Fruit fly (Drosophila melanogaster) whole organism, embryonic: Measurements from ENCODE around the gene CG32845.

Experiments
- Abd-B ChIP-seq: fragments of 200-800 bp; sonication (Bioruptor generic); optimal IDR thresholded peaks from 2 replicates; lab custom pipeline; 2018; ENCODE audit warnings: missing biosample characterization, mild to moderate bottlenecking, missing genetic modification characterization, moderate library complexity
- Atf6 ChIP-seq: fragments of 200-800 bp; sonication (Bioruptor generic); IDR thresholded peaks from 2 replicates; pipeline ENCODE4 v1.3.6; 2022; ENCODE audit warnings: missing biosample characterization, missing genetic modification characterization
- CG10366 ChIP-seq: fragments of 200-800 bp; sonication (Bioruptor generic); IDR thresholded peaks from 2 replicates; pipeline ENCODE4 v1.3.6; 2022; ENCODE audit warnings: missing biosample characterization, missing genetic modification characterization
- CG10462 ChIP-seq: fragments of 200-800 bp; sonication (Bioruptor generic); optimal IDR thresholded peaks from 2 replicates; lab custom pipeline; 2016; ENCODE audit warnings: missing biosample characterization, missing genetic modification characterization
- CG11456 ChIP-seq: fragments of 200-800 bp; sonication (Bioruptor generic); IDR thresholded peaks from 3 replicates; pipeline ENCODE4 v1.3.6; 2022; ENCODE audit warnings: missing biosample characterization, missing genetic modification characterization
- CG12104 ChIP-seq: fragments of 200-800 bp; sonication (Bioruptor generic); optimal IDR thresholded peaks from 3 replicates; lab custom pipeline; 2016; ENCODE audit warnings: missing biosample characterization, missing genetic modification characterization
- CG12219 ChIP-seq: fragments of 200-800 bp; sonication (Bioruptor generic); optimal IDR thresholded peaks from 3 replicates; lab custom pipeline; 2018; ENCODE audit warnings: missing biosample characterization, mild to moderate bottlenecking, missing genetic modification characterization
- CG14667 ChIP-seq: fragments of 200-800 bp; sonication (Bioruptor generic); IDR thresholded peaks from 2 replicates; pipeline ENCODE4 v1.3.6; 2022; ENCODE audit warnings: missing biosample characterization, missing genetic modification characterization
- CG15514 ChIP-seq: fragments of 200-800 bp; sonication (Bioruptor generic); optimal IDR thresholded peaks from 3 replicates; lab custom pipeline; 2017; ENCODE audit warnings: missing biosample characterization, missing genetic modification characterization, mild to moderate bottlenecking, moderate library complexity, missing genetic modification reagents
- CG17912 ChIP-seq: fragments of 200-800 bp; sonication (Bioruptor generic); optimal IDR thresholded peaks from 2 replicates; lab custom pipeline; 2018; ENCODE audit warnings: missing biosample characterization, mild to moderate bottlenecking, missing genetic modification characterization
- CG18599 ChIP-seq: fragments of 200-800 bp; sonication (Bioruptor generic); optimal IDR thresholded peaks from 3 replicates; lab custom pipeline; 2017; ENCODE audit warnings: missing biosample characterization, missing genetic modification characterization, mild to moderate bottlenecking, moderate library complexity, missing genetic modification reagents
- CG3407 ChIP-seq: fragments of 200-800 bp; sonication (Bioruptor generic); optimal IDR thresholded peaks from 2 replicates; lab custom pipeline; 2018; ENCODE audit warnings: missing biosample characterization, mild to moderate bottlenecking, missing genetic modification characterization
- CG34376 ChIP-seq: fragments of 200-800 bp; sonication (Bioruptor generic); optimal IDR thresholded peaks from 2 replicates; lab custom pipeline; 2018; ENCODE audit warnings: missing biosample characterization, mild to moderate bottlenecking, missing genetic modification characterization
- CG7357 ChIP-seq: fragments of 200-800 bp; sonication (Bioruptor generic); IDR thresholded peaks from 3 replicates; pipeline ENCODE4 v1.3.6; 2022; ENCODE audit warnings: missing biosample characterization, missing genetic modification characterization
- Chrac-16 ChIP-seq: fragments of 200-800 bp; sonication (Bioruptor generic); optimal IDR thresholded peaks from 3 replicates; lab custom pipeline; 2016; ENCODE audit warnings: missing biosample characterization, missing genetic modification characterization
- Dbx ChIP-seq: fragments of 200-800 bp; sonication (Bioruptor generic); IDR thresholded peaks from 3 replicates; pipeline ENCODE4 v1.3.6; 2022; ENCODE audit warnings: missing biosample characterization, missing genetic modification characterization
- Ets97D ChIP-seq: fragments of 200-800 bp; sonication (Bioruptor generic); optimal IDR thresholded peaks from 3 replicates; lab custom pipeline; 2016; ENCODE audit warnings: missing biosample characterization, missing genetic modification characterization
- Fer1 ChIP-seq: fragments of 200-800 bp; sonication (Bioruptor generic); optimal IDR thresholded peaks from 2 replicates; lab custom pipeline; 2017; ENCODE audit warnings: missing biosample characterization, mild to moderate bottlenecking, missing genetic modification characterization
- Fer2 ChIP-seq: fragments of 200-800 bp; sonication (Bioruptor generic); optimal IDR thresholded peaks from 2 replicates; lab custom pipeline; 2018; ENCODE audit warnings: missing biosample characterization, mild to moderate bottlenecking, missing genetic modification characterization, moderate library complexity
- Gsc ChIP-seq: fragments of 200-800 bp; sonication (Bioruptor generic); IDR thresholded peaks from 2 replicates; pipeline ENCODE4 v1.3.6; 2022; ENCODE audit warnings: missing biosample characterization, missing genetic modification characterization
- Hr78 ChIP-seq, 2 experiments: fragments of 200-800 bp in 1 of 2; fragments of >200 bp in 1 of 2; sonication (Bioruptor generic) in 1 of 2; optimal IDR thresholded peaks; 2 replicates each; lab custom pipeline; 2017 to 2019; ENCODE audit warnings: missing biosample characterization in 2 of 2, missing genetic modification characterization in 2 of 2, mild to moderate bottlenecking in 1 of 2, moderate library complexity in 1 of 2
- Lhr ChIP-seq: fragments of 200-800 bp; sonication (Bioruptor generic); optimal IDR thresholded peaks from 3 replicates; lab custom pipeline; 2017; ENCODE audit warnings: mild to moderate bottlenecking, missing biosample characterization, missing genetic modification reagents, missing genetic modification characterization
- Nf-YC ChIP-seq: fragments of 200-800 bp; optimal IDR thresholded peaks from 3 replicates; lab custom pipeline; 2019; ENCODE audit warnings: missing biosample characterization, mild to moderate bottlenecking, missing genetic modification characterization, moderate library complexity
- Opbp ChIP-seq: fragments of 200-800 bp; sonication (Bioruptor generic); IDR thresholded peaks from 3 replicates; pipeline ENCODE4 v1.3.6; 2022; ENCODE audit warnings: missing biosample characterization, missing genetic modification characterization; ENCODE audit not compliant: partially characterized antibody
- Spps ChIP-seq: fragments of 200-800 bp; sonication (Bioruptor generic); optimal IDR thresholded peaks from 2 replicates; lab custom pipeline; 2018; ENCODE audit warnings: missing biosample characterization, mild to moderate bottlenecking, missing genetic modification characterization
- bcd ChIP-seq: fragments of 200-800 bp; sonication (Bioruptor generic); optimal IDR thresholded peaks from 2 replicates; lab custom pipeline; 2017; ENCODE audit warnings: missing biosample characterization, mild to moderate bottlenecking, missing genetic modification characterization
- bsh ChIP-seq, 2 experiments: fragments of 200-800 bp; sonication (Bioruptor generic); optimal IDR thresholded peaks; 2 replicates each; lab custom pipeline; 2017 to 2018; ENCODE audit warnings: mild to moderate bottlenecking in 2 of 2, missing biosample characterization in 2 of 2, missing genetic modification characterization in 2 of 2, moderate library complexity in 1 of 2
- cas ChIP-seq: fragments of 200-800 bp; sonication (Bioruptor generic); IDR thresholded peaks from 2 replicates; pipeline ENCODE4 v1.3.6; 2022; ENCODE audit warnings: missing biosample characterization, missing genetic modification characterization
- chif ChIP-seq, 2 experiments: fragments of 200-800 bp; sonication (Bioruptor generic); optimal IDR thresholded peaks; 3 replicates each; lab custom pipeline; 2016; ENCODE audit warnings: missing biosample characterization in 2 of 2, missing genetic modification characterization in 2 of 2
- ci ChIP-seq: fragments of 200-800 bp; sonication (Bioruptor generic); IDR thresholded peaks from 3 replicates; pipeline ENCODE4 v1.3.6; 2022; ENCODE audit warnings: missing biosample characterization, missing genetic modification characterization
- danr ChIP-seq: fragments of 200-800 bp; sonication (Bioruptor generic); IDR thresholded peaks from 2 replicates; pipeline ENCODE4 v1.3.6; 2022; ENCODE audit warnings: missing biosample characterization, missing genetic modification characterization
- h ChIP-seq: fragments of >200 bp; optimal IDR thresholded peaks from 2 replicates; lab custom pipeline; 2017
- kah ChIP-seq: fragments of 200-800 bp; sonication (Bioruptor generic); optimal IDR thresholded peaks from 2 replicates; lab custom pipeline; 2018; ENCODE audit warnings: missing biosample characterization, mild to moderate bottlenecking, missing genetic modification characterization
- lov ChIP-seq, 2 experiments: fragments of 200-800 bp in 1 of 2; fragments of >200 bp in 1 of 2; sonication (Bioruptor generic) in 1 of 2; IDR thresholded peaks in 1 of 2; optimal IDR thresholded peaks in 1 of 2; 2 replicates in 1 of 2; 3 replicates in 1 of 2; pipeline versions ENCODE4 v1.3.6 to Lab custom; 2017 to 2022; ENCODE audit warnings: missing biosample characterization in 1 of 2, missing genetic modification characterization in 1 of 2
- mld ChIP-seq: fragments of 200-800 bp; sonication (Bioruptor generic); IDR thresholded peaks from 3 replicates; pipeline ENCODE4 v1.3.6; 2022; ENCODE audit warnings: missing biosample characterization, missing genetic modification characterization; ENCODE audit not compliant: partially characterized antibody
- onecut ChIP-seq: fragments of 200-800 bp; sonication (Bioruptor generic); IDR thresholded peaks from 2 replicates; pipeline ENCODE4 v1.3.6; 2022; ENCODE audit warnings: missing biosample characterization, missing genetic modification characterization
- pfk ChIP-seq: fragments of 200-800 bp; sonication (Bioruptor generic); optimal IDR thresholded peaks from 2 replicates; lab custom pipeline; 2018; ENCODE audit warnings: missing biosample characterization, mild to moderate bottlenecking, missing genetic modification characterization, moderate library complexity
- pum ChIP-seq: fragments of 200-800 bp; sonication (Bioruptor generic); optimal IDR thresholded peaks from 2 replicates; lab custom pipeline; 2016; ENCODE audit warnings: missing biosample characterization, missing genetic modification characterization
- pzg ChIP-seq: fragments of 200-800 bp; sonication (Bioruptor generic); optimal IDR thresholded peaks from 3 replicates; lab custom pipeline; 2018; ENCODE audit warnings: missing biosample characterization, mild to moderate bottlenecking, missing genetic modification characterization, moderate library complexity
- sisA ChIP-seq: fragments of 200-800 bp; sonication (Bioruptor generic); IDR thresholded peaks from 2 replicates; pipeline ENCODE4 v1.3.6; 2022; ENCODE audit warnings: missing biosample characterization, missing genetic modification characterization
- so ChIP-seq: fragments of 200-800 bp; sonication (Bioruptor generic); IDR thresholded peaks from 3 replicates; pipeline ENCODE4 v1.3.6; 2022; ENCODE audit warnings: missing biosample characterization, missing genetic modification characterization
- sob ChIP-seq: fragments of 200-800 bp; sonication (Bioruptor generic); IDR thresholded peaks from 2 replicates; pipeline ENCODE4 v1.3.6; 2022; ENCODE audit warnings: missing biosample characterization, missing genetic modification characterization
- sqz ChIP-seq: fragments of 200-800 bp; sonication (Bioruptor generic); optimal IDR thresholded peaks from 3 replicates; lab custom pipeline; 2018; ENCODE audit warnings: missing biosample characterization, mild to moderate bottlenecking, missing genetic modification characterization
- tap ChIP-seq: fragments of 200-800 bp; optimal IDR thresholded peaks from 3 replicates; lab custom pipeline; 2019; ENCODE audit warnings: missing biosample characterization, mild to moderate bottlenecking, missing genetic modification characterization, moderate library complexity
- tll ChIP-seq, 2 experiments: fragments of 200-800 bp in 1 of 2; fragments of >200 bp in 1 of 2; sonication (Bioruptor generic) in 1 of 2; optimal IDR thresholded peaks; 2 replicates each; lab custom pipeline; 2017 to 2019; ENCODE audit warnings: missing biosample characterization in 2 of 2, missing genetic modification characterization in 2 of 2, mild to moderate bottlenecking in 1 of 2, moderate library complexity in 1 of 2
- twi ChIP-seq: fragments of 200-800 bp; optimal IDR thresholded peaks from 2 replicates; lab custom pipeline; 2019; ENCODE audit warnings: missing biosample characterization, mild to moderate bottlenecking, missing genetic modification characterization, moderate library complexity
- tx ChIP-seq: fragments of 200-800 bp; sonication (Bioruptor generic); optimal IDR thresholded peaks from 2 replicates; lab custom pipeline; 2016; ENCODE audit warnings: missing biosample characterization, missing genetic modification characterization
- zf30C ChIP-seq: fragments of 200-800 bp; sonication (Bioruptor generic); optimal IDR thresholded peaks from 3 replicates; lab custom pipeline; 2018; ENCODE audit warnings: missing biosample characterization, mild to moderate bottlenecking, missing genetic modification characterization

Gene CG32845

dm6 chr3L:319145-320009 is 46.2 kb upstream of the CG32845 start, which contains the start of gene fwd (continued):
- no peak for TF ChIP-seq Abd-B (GFP tag; lab: Kevin White, UChicago)
- TF ChIP-seq lov (optimal IDR thresholded peaks at IDR 0.05; lab: Kevin White, UChicago): no peak
- TF ChIP-seq lov (GFP tag; IDR thresholded peaks at IDR 0.05; lab: Robert Waterston, UW): no peak
- peak; percentile 96 for TF ChIP-seq pzg (GFP tag; lab: Kevin White, UChicago)
- TF ChIP-seq cas (GFP tag; lab: Robert Waterston, UW): no peak
- no peak for TF ChIP-seq bcd (GFP tag; lab: Kevin White, UChicago)
- peak; percentile 43 for TF ChIP-seq Fer1 (GFP tag; lab: Kevin White, UChicago)
- TF ChIP-seq Ets97D: peak; percentile 88
- TF ChIP-seq mld (GFP tag; lab: Robert Waterston, UW): no peak
- no peak for TF ChIP-seq so (GFP tag; lab: Robert Waterston, UW)
- no peak for TF ChIP-seq chif (GFP tag; optimal IDR thresholded peaks at IDR 0.05; lab: Kevin White, UChicago)
- TF ChIP-seq Dbx (GFP tag; lab: Robert Waterston, UW): peak; percentile 40; the same call in 1 of the 3 replicates
- peak; percentile 71 for TF ChIP-seq CG18599 (GFP tag; lab: Kevin White, UChicago)
- TF ChIP-seq Opbp (GFP tag; lab: Robert Waterston, UW): peak; percentile 56; the same call in 2 of the 3 replicates
- peak in 1 of 2 experiments; percentile 28 for TF ChIP-seq bsh (GFP tag; optimal IDR thresholded peaks at IDR 0.05; lab: Kevin White, UChicago)
- no peak for TF ChIP-seq pum (GFP tag; lab: Kevin White, UChicago)
- no peak for TF ChIP-seq sisA (GFP tag; lab: Robert Waterston, UW)
- peak; percentile 72; the same call in 1 of the 3 replicates for TF ChIP-seq ci (GFP tag; lab: Robert Waterston, UW)
- TF ChIP-seq sqz: peak; percentile 66
- TF ChIP-seq CG7357 (GFP tag; lab: Robert Waterston, UW): no peak
- TF ChIP-seq CG12104 (GFP tag; lab: Kevin White, UChicago): no peak
- TF ChIP-seq Atf6 (GFP tag; lab: Robert Waterston, UW): peak; percentile 50
- no peak for TF ChIP-seq h
- no peak for TF ChIP-seq kah (GFP tag; lab: Kevin White, UChicago)
- peak; percentile 6 for TF ChIP-seq CG17912 (GFP tag; lab: Kevin White, UChicago)
- peak; percentile 78 for TF ChIP-seq Lhr (GFP tag; lab: Kevin White, UChicago)
- TF ChIP-seq Nf-YC (tag; lab: Kevin White, UChicago): peak; percentile 61
- no peak for TF ChIP-seq zf30C
- peak; percentile 21 for TF ChIP-seq CG34376 (GFP tag; lab: Kevin White, UChicago)
- no peak for TF ChIP-seq CG10462 (GFP tag; lab: Kevin White, UChicago)
- no peak for TF ChIP-seq danr (GFP tag; lab: Robert Waterston, UW)
- TF ChIP-seq CG10366 (GFP tag; lab: Robert Waterston, UW): no peak
- TF ChIP-seq Chrac-16 (GFP tag; lab: Kevin White, UChicago): no peak
- peak; percentile 47 for TF ChIP-seq twi (tag; lab: Kevin White, UChicago)
- TF ChIP-seq onecut: peak; percentile 74
- TF ChIP-seq CG14667 (GFP tag; lab: Robert Waterston, UW): no peak
- peak; percentile 15 for TF ChIP-seq CG12219 (GFP tag; lab: Kevin White, UChicago)
- TF ChIP-seq CG3407 (GFP tag; lab: Kevin White, UChicago): peak; percentile 11
- peak in 1 of 2 experiments; percentile 57 for TF ChIP-seq Hr78 (GFP tag; optimal IDR thresholded peaks at IDR 0.05; lab: Kevin White, UChicago)
- TF ChIP-seq tx: no peak
- TF ChIP-seq Gsc (GFP tag; lab: Robert Waterston, UW): no peak
- peak; percentile 81 for TF ChIP-seq CG15514
- TF ChIP-seq tap (tag; lab: Kevin White, UChicago): peak; percentile 46
- TF ChIP-seq Fer2 (tag; lab: Kevin White, UChicago): no peak
- peak; percentile 51 for TF ChIP-seq pfk
- no peak for TF ChIP-seq CG11456 (GFP tag; lab: Robert Waterston, UW)
- peak; percentile 15; the same call in 1 of the 2 replicates for TF ChIP-seq sob
- TF ChIP-seq Spps (tag; lab: Kevin White, UChicago): peak; percentile 3
- peak in 1 of 2 experiments; percentile 58 for TF ChIP-seq tll (GFP tag; optimal IDR thresholded peaks at IDR 0.05; lab: Kevin White, UChicago)
